Fruit fly (Drosophila melanogaster) whole organism, pupa: ENCODE data around the gene Eig71Eb.

Source experiments
- CG10348 ChIP-seq: fragments of 200-800 bp; sonication (Bioruptor generic); IDR thresholded peaks from 2 replicates; pipeline ENCODE4 v1.3.6; 2022; ENCODE audit warnings: missing biosample characterization, missing genetic modification characterization
- CG15710 ChIP-seq: fragments of 200-800 bp; sonication (Bioruptor generic); optimal IDR thresholded peaks from 2 replicates; lab custom pipeline; 2018; ENCODE audit warnings: missing biosample characterization, mild to moderate bottlenecking, missing genetic modification characterization, moderate library complexity
- CG8301 ChIP-seq: fragments of 200-800 bp; sonication (Bioruptor generic); optimal IDR thresholded peaks from 2 replicates; lab custom pipeline; 2018; ENCODE audit warnings: missing biosample characterization, mild to moderate bottlenecking, missing genetic modification characterization
- D1 ChIP-seq: fragments of 200-800 bp; sonication (Bioruptor generic); optimal IDR thresholded peaks from 2 replicates; lab custom pipeline; 2018; ENCODE audit warnings: missing biosample characterization, mild to moderate bottlenecking, missing genetic modification characterization, moderate library complexity
- EcR ChIP-seq: fragments of 200-800 bp; sonication (Bioruptor generic); optimal IDR thresholded peaks from 3 replicates; lab custom pipeline; 2019; ENCODE audit warnings: missing biosample characterization, missing genetic modification characterization, mild to moderate bottlenecking, moderate library complexity, missing genetic modification reagents
- Pif1A ChIP-seq: fragments of 200-800 bp; sonication (Bioruptor generic); optimal IDR thresholded peaks from 3 replicates; lab custom pipeline; 2016; ENCODE audit warnings: missing biosample characterization, missing genetic modification characterization
- Snoo ChIP-seq: fragments of 200-800 bp; sonication (Bioruptor generic); optimal IDR thresholded peaks from 3 replicates; lab custom pipeline; 2017; ENCODE audit warnings: missing biosample characterization, mild to moderate bottlenecking, missing genetic modification characterization, inconsistent platforms
- fd96Ca ChIP-seq: fragments of 200-800 bp; sonication (Bioruptor generic); IDR thresholded peaks from 3 replicates; pipeline ENCODE4 v1.3.6; 2022; ENCODE audit warnings: missing biosample characterization, missing genetic modification characterization
- gl ChIP-seq: fragments of 200-800 bp; sonication (Bioruptor generic); optimal IDR thresholded peaks from 2 replicates; lab custom pipeline; 2018; ENCODE audit warnings: missing biosample characterization, mild to moderate bottlenecking, missing genetic modification characterization
- rn ChIP-seq: fragments of 200-800 bp; sonication (Bioruptor generic); IDR thresholded peaks from 2 replicates; pipeline ENCODE4 v1.3.6; 2022; ENCODE audit warnings: missing biosample characterization, missing genetic modification characterization

DNA sequence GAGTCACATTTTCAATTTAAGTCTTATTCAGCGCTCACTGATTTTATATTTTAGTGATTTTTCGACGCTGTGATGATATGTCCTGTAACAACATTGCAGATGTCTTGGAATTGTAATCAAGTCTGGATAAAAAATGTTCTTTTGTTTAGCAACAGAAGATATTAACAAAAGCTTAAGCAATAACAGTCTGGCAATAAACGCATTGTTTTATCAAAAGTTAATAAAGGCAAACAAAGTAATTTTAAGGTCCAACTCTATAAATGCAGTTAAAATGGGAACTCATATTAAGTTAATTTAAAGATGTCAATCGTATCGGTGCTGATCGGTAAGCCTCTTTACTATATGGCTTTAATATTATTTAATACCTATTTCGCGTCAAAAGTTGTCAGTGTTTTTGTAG, 11.8 kb downstream of the Eig71Eb start, which contains the start of gene CG43082:
- TF ChIP-seq fd96Ca (GFP tag; lab: Robert Waterston, UW) (no peak), Pif1A (GFP tag; lab: Kevin White, UChicago) (no peak), EcR (no peak), CG15710 (tag; lab: Kevin White, UChicago) (no peak), CG8301 (tag; lab: Kevin White, UChicago) (no peak), rn (GFP tag; lab: Robert Waterston, UW) (no peak), Snoo (tag; lab: Kevin White, UChicago) (no peak), gl (tag; lab: Kevin White, UChicago) (no peak), D1 (tag; lab: Kevin White, UChicago) (no peak), CG10348 (no peak)
